Worm (Caenorhabditis elegans): ENCODE results near the gene F36D3.4.

The F36D3.4 gene

DNA sequence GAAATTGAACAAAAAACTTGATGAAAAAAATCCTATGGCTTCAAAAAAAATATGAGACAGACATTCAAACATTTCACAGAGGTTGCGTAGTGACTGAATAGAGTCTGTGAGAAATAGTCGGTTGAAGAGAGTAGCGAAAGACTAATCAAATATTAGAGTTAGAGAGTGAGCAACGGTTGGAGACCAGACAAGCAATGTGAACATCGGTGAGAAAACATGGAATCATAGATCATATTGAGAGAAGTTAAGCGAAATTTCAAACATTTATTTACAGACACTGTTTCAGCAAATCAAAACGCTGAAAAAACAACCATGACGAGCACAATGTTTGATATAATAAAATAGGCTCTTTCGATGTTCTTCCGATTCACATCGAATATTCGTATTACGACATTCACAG lies 10.9 kb downstream of the F36D3.4 start:
- TF ChIP-seq F13C5.2 (tag; optimal IDR thresholded peaks at IDR 0.05) (no peak), hmbx-1 (tag; optimal IDR thresholded peaks at IDR 0.05) (no peak), scrt-1 (GFP tag; IDR thresholded peaks at IDR 0.05) (no peak), ama-1 (optimal IDR thresholded peaks at IDR 0.05) (no peak), tbx-11 (GFP tag; IDR thresholded peaks at IDR 0.05) (no peak), tra-4 (tag; optimal IDR thresholded peaks at IDR 0.05) (no peak), ceh-13 (GFP tag; optimal IDR thresholded peaks at IDR 0.05) (no peak), tbx-37 (GFP tag; conservative IDR thresholded peaks at IDR 0.05) (no peak), ets-7 (tag; optimal IDR thresholded peaks at IDR 0.05) (no peak), flt-1 (GFP tag; IDR thresholded peaks at IDR 0.05) (no peak), aly-1 (tag; optimal IDR thresholded peaks at IDR 0.05) (no peak), pes-1 (GFP tag; IDR thresholded peaks at IDR 0.05) (no peak), hmg-4 (GFP tag; optimal IDR thresholded peaks at IDR 0.05) (no peak), hnd-1 (tag; optimal IDR thresholded peaks at IDR 0.05) (no peak), sea-1 (GFP tag; conservative IDR thresholded peaks at IDR 0.05) (no peak), ceh-36 (tag; optimal IDR thresholded peaks at IDR 0.05) (no peak)

DNA sequence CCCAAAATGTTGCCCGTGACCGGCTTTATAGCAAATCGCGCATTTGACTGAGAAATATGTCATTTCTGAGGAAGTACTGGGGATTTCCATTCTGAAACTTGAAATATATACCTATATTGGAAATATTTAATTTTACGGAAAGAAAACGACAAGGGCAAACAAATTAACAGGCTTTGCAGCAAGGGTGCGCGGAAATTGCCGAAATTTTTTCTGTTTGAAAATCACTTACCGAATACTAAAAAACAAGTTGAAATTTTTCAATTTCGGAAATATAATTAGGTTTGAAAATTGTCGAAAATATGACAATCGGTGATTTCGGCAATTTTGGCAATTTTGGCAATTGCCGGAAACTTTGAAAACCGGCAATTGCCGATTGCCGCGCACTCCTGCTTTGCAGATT lies 11.7 kb downstream of the F36D3.4 start, which contains the start of gene nhr-54:
Gene nhr-54 (minus strand): TSS at position 101 of the 400 bp plus-strand sequence.
- TF ChIP-seq tra-4 (tag; optimal IDR thresholded peaks at IDR 0.05) = no peak
- TF ChIP-seq tbx-37 (GFP tag; conservative IDR thresholded peaks at IDR 0.05) = no peak
- TF ChIP-seq tbx-11 (GFP tag; IDR thresholded peaks at IDR 0.05) = no peak
- no peak for TF ChIP-seq scrt-1 (GFP tag; IDR thresholded peaks at IDR 0.05)
- TF ChIP-seq hnd-1 (tag; optimal IDR thresholded peaks at IDR 0.05) = no peak
- no peak for TF ChIP-seq hmbx-1 (tag; optimal IDR thresholded peaks at IDR 0.05)
- TF ChIP-seq ama-1 (optimal IDR thresholded peaks at IDR 0.05) = no peak
- TF ChIP-seq flt-1 (GFP tag; IDR thresholded peaks at IDR 0.05) = no peak
- TF ChIP-seq ets-7 (tag; optimal IDR thresholded peaks at IDR 0.05) = no peak
- TF ChIP-seq pes-1 (GFP tag; IDR thresholded peaks at IDR 0.05) = no peak

DNA sequence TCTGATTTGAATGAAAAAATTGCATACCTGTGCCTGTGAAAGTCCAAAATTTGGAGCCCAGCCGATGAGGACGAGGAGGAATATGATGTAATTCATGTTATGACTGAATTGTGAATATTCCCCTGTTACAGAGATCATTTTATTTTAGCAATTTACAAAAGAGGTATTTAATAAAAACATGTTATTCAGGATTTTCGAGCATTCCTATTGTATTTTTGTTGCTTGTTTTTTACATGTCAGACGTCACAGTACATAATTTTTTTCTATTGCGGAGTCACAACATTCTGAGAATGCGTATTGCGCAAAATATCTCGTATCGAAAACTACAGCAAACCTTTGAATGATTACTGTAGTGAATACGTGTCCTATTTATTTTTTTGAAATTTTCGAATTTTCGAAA lies 14.4 kb downstream of the F36D3.4 start, which contains the start of gene F36D3.14:
Gene F36D3.14 (minus strand): TSS at position 101 of the 400 bp plus-strand sequence.
- TF ChIP-seq tra-4 (tag; optimal IDR thresholded peaks at IDR 0.05) = no peak
- no peak for TF ChIP-seq pes-1 (GFP tag; IDR thresholded peaks at IDR 0.05)
- no peak for TF ChIP-seq F13C5.2 (tag; optimal IDR thresholded peaks at IDR 0.05)
- no peak for TF ChIP-seq hmg-4 (GFP tag; optimal IDR thresholded peaks at IDR 0.05)
- TF ChIP-seq ceh-36 (tag; optimal IDR thresholded peaks at IDR 0.05) = no peak
- TF ChIP-seq hnd-1 (tag; optimal IDR thresholded peaks at IDR 0.05) = no peak
- TF ChIP-seq tbx-11 (GFP tag; IDR thresholded peaks at IDR 0.05) = no peak
- TF ChIP-seq hmbx-1 (tag; optimal IDR thresholded peaks at IDR 0.05) = no peak
- TF ChIP-seq tbx-37 (GFP tag; conservative IDR thresholded peaks at IDR 0.05) = no peak
- TF ChIP-seq flt-1 (GFP tag; IDR thresholded peaks at IDR 0.05) = no peak
- no peak for TF ChIP-seq scrt-1 (GFP tag; IDR thresholded peaks at IDR 0.05)
- no peak for TF ChIP-seq ceh-13 (GFP tag; optimal IDR thresholded peaks at IDR 0.05)
- TF ChIP-seq ets-7 (tag; optimal IDR thresholded peaks at IDR 0.05) = no peak
- TF ChIP-seq ama-1 (optimal IDR thresholded peaks at IDR 0.05) = no peak
- no peak for TF ChIP-seq sea-1 (GFP tag; conservative IDR thresholded peaks at IDR 0.05)

DNA sequence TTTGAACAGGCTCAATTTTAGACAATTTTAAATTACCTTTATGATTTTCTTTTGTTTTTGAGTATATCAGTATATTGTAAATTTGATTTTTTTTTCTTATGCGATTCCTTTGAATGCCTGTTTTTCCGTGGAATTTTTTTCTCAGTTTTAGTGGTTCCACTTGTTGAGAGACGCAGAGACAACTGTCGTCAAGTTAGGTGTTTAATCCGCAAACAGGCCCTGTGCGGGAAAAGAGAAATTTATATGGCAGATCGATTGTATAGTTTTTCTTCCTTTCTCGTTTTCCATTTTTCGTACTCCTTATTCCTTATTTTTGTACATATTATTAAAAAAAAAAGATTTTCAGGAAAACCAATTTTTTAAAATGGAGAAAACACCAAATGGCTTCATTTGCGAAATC lies 18.5 kb downstream of the F36D3.4 start, which contains the start of gene F36D3.1:
Gene F36D3.1 (plus strand): TSS at position 347 of the 400 bp plus-strand sequence.
- TF ChIP-seq tbx-11 (GFP tag; IDR thresholded peaks at IDR 0.05) = no peak
- TF ChIP-seq hmbx-1 (tag; optimal IDR thresholded peaks at IDR 0.05) = no peak
- no peak for TF ChIP-seq scrt-1 (GFP tag; IDR thresholded peaks at IDR 0.05)

DNA sequence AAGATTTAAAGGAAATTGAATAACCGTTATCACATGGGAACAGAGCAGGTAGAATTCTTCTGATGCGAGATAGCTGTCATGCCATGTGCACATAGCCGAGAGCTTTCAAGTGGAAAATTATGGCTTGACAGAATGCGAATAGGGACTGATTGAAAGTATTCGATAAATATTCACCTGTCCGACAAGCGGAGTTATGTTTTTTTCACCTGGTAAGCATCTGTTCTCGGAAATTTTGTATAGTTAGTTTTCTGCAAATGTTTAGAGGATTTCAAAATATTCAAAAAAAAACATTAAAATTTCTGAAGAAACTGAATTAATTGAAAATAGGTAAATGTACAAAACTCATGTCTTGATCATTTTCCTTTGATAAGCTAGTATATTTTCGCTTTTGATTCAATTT lies 20.0 kb downstream of the F36D3.4 start, which contains the start of gene srh-136:
Gene srh-136 (minus strand): TSS at position 93 of the 400 bp plus-strand sequence.
- no peak for TF ChIP-seq flt-1 (GFP tag; IDR thresholded peaks at IDR 0.05)
- TF ChIP-seq sea-1 (GFP tag; conservative IDR thresholded peaks at IDR 0.05) = no peak
- TF ChIP-seq ama-1 (optimal IDR thresholded peaks at IDR 0.05) = no peak
- no peak for TF ChIP-seq pes-1 (GFP tag; IDR thresholded peaks at IDR 0.05)
- TF ChIP-seq ceh-36 (tag; optimal IDR thresholded peaks at IDR 0.05) = no peak
- no peak for TF ChIP-seq tbx-11 (GFP tag; IDR thresholded peaks at IDR 0.05)
- no peak for TF ChIP-seq F13C5.2 (tag; optimal IDR thresholded peaks at IDR 0.05)
- no peak for TF ChIP-seq ets-7 (tag; optimal IDR thresholded peaks at IDR 0.05)

DNA sequence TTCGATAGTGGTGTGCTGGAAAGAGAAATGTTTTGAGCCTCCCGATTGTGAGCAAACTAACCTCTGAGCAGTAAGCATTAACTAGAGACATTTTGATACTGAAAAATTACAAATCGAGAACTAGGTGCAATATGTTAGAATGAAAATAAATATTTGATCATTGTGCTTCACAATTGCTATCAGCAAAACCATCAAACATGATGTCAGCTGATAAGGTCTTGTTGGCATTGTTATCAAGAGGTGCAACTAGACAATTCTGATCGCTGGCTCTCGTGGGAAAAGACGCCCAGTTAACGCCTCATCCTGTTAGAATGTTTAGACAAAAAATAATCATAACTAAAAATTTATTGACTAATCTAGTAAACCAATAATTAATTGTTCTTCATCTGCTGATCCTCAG lies 23.2 kb downstream of the F36D3.4 start, which contains the start of gene comt-2:
Gene comt-2 (minus strand): TSS at position 131 of the 400 bp plus-strand sequence.
- TF ChIP-seq ceh-36 (tag; optimal IDR thresholded peaks at IDR 0.05) (no peak), tbx-37 (GFP tag; conservative IDR thresholded peaks at IDR 0.05) (no peak), B0310.2 (tag; optimal IDR thresholded peaks at IDR 0.05) (no peak), ama-1 (optimal IDR thresholded peaks at IDR 0.05) (no peak)

DNA sequence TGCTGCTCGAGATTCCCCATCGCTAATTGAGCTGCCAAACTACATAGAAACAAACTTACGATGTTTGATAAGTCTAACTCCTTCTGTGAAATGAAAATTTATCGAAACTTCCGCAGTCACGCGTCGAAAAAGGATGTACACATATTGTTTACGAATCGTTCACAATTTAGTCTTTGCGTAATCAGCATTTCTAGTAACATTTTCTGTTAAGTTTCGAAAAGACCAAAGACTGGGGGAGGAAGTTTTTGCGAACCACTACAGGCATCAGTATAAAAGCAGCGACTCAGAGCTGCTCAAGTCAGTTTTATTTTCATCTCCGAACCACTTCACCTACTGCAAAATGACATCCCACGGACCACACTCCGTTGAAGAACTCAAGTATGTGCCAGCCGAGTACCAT lies 29.3 kb downstream of the F36D3.4 start, which contains the start of gene sqst-4:
Gene sqst-4 (plus strand): TSS at position 301 of the 400 bp plus-strand sequence.
- no peak for TF ChIP-seq hmg-4 (GFP tag; optimal IDR thresholded peaks at IDR 0.05)

DNA sequence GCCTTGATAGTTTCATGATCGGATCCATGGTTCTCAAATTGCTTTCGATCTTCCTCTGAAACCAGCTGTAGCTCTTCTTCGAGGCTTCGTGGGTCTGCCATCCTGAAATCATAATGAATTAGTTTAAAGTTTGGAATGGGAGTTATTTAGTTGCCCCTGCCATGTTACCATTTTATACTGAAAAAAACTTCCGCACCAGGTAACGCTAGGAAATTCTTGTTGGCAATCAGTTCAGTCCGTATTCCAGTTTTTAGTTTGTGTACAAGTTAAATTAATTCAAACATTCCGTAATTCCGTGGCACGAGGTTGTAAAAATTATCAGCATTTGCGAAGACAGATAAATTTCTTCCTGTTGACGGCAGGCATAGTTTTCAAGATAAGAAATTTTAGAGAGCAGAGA lies 30.0 kb downstream of the F36D3.4 start, which contains the start of gene Y32B12A.5:
Gene Y32B12A.5 (minus strand): TSS at position 101 of the 400 bp plus-strand sequence.
- TF ChIP-seq aly-1 (tag; optimal IDR thresholded peaks at IDR 0.05) (no peak), ceh-13 (GFP tag; optimal IDR thresholded peaks at IDR 0.05) (no peak)

DNA sequence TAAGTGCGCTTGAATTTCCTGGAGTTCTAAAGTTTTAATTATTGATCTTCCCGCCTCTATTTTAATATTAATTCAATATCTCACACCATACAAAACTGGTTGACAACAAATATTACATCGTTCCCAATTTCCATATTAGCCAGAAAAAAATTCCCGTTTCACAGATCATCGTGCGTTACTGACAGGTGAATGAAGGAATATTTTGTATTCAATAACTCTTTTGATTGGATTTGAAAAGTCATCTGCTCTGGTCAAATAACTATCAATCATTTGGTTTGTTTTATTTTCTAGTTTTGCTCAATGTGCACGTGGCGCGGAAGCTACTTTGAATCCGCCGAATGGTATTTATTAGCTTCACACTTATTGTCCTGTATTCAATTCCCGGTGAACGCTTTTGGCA lies 33.8 kb downstream of the F36D3.4 start, which contains the start of gene srh-139:
Gene srh-139 (plus strand): TSS at position 301 of the 400 bp plus-strand sequence.
- TF ChIP-seq ama-1 (optimal IDR thresholded peaks at IDR 0.05) (no peak), aly-1 (tag; optimal IDR thresholded peaks at IDR 0.05) (no peak), tbx-11 (GFP tag; IDR thresholded peaks at IDR 0.05) (no peak), hnd-1 (tag; optimal IDR thresholded peaks at IDR 0.05) (no peak), scrt-1 (GFP tag; IDR thresholded peaks at IDR 0.05) (no peak), F13C5.2 (tag; optimal IDR thresholded peaks at IDR 0.05) (no peak), ceh-36 (tag; optimal IDR thresholded peaks at IDR 0.05) (no peak), tbx-37 (GFP tag; conservative IDR thresholded peaks at IDR 0.05) (no peak), hmg-4 (GFP tag; optimal IDR thresholded peaks at IDR 0.05) (no peak), sea-1 (GFP tag; conservative IDR thresholded peaks at IDR 0.05) (no peak), ets-7 (tag; optimal IDR thresholded peaks at IDR 0.05) (no peak), hmbx-1 (tag; optimal IDR thresholded peaks at IDR 0.05) (no peak), flt-1 (GFP tag; IDR thresholded peaks at IDR 0.05) (no peak)

Data from whole organism, early embryonic.